Fruit fly (Drosophila melanogaster) S2 (cell line): ENCODE data around the gene Ser7.

Source experiments
- CG8478 ChIP-seq: fragments of >200 bp; optimal IDR thresholded peaks from 2 replicates; lab custom pipeline; 2018
- CTCF ChIP-seq, 2 experiments: fragments of >200 bp; optimal IDR thresholded peaks; 2 replicates each; lab custom pipeline; 2018

The Ser7 gene

dm6 chrX:9864882-9865281 lies at the start of gene Ser7:
Ser7 (plus strand) TSS chrX:9865233.
- TF ChIP-seq CTCF (optimal IDR thresholded peaks at IDR 0.05; lab: Kevin White, UChicago) (no peak), CG8478 (lab: Kevin White, UChicago) (no peak)

DNA sequence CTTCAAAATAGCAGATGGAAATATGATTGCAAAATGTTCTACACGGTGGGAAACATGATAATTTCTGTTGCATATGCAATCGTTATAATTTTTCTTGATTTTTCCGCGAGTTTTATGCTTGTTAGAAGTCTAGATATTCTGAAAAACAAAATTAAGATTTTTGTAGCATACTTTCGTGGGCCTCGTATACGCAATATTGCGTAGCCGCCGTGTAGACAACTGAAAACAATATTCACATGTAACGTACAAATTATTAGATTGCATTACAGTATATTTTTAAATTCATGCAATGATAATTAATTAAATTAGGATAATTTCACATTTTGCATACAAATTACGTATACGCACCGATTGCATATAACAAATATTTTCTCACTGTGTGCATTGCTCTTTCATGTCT lies 49.0 kb upstream of the Ser7 start:
- TF ChIP-seq CTCF (optimal IDR thresholded peaks at IDR 0.05; lab: Kevin White, UChicago) (no peak), CG8478 (lab: Kevin White, UChicago) (no peak)

DNA sequence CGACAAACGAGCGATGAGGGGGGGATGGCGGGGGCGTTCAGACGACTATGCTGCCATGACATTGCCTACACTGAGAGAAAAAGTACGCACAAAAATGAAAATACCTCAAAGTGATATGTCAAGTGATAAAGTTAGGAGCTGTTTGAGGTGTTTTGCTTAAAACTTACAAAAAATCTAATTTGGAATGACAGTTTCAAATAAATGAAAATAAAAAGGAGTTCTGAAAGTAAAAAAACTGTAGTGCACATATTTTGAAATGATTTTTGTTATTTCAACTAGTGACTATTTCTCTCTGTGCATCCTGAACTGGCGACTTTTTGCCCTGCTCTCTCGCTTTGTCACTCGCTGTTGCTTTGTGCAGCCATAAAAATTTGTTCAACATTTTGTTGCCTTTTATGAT lies 35.1 kb upstream of the Ser7 start:
- TF ChIP-seq CG8478 (lab: Kevin White, UChicago): no peak
- TF ChIP-seq CTCF (optimal IDR thresholded peaks at IDR 0.05; lab: Kevin White, UChicago): no peak

DNA sequence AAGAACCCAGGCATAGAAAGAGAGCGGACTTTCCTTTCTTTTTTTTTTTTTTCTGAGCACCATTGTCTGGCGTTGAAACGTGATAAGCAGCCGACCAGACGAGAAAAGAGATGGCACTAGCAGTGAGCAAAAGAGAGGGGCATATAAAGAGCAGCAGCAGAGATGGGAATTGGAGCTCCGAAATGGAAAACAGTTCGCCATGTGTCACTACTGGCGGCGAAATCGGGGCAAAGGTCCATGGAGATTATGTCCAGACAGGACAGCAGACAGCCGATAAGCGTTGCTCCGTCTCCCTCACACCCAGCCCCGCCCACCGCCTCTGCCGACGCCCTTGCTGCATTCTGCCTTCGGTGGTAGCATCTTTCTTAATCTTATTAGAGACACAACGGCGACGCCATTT lies 32.0 kb upstream of the Ser7 start:
- no peak for TF ChIP-seq CTCF (optimal IDR thresholded peaks at IDR 0.05; lab: Kevin White, UChicago)
- TF ChIP-seq CG8478 (lab: Kevin White, UChicago): no peak

DNA sequence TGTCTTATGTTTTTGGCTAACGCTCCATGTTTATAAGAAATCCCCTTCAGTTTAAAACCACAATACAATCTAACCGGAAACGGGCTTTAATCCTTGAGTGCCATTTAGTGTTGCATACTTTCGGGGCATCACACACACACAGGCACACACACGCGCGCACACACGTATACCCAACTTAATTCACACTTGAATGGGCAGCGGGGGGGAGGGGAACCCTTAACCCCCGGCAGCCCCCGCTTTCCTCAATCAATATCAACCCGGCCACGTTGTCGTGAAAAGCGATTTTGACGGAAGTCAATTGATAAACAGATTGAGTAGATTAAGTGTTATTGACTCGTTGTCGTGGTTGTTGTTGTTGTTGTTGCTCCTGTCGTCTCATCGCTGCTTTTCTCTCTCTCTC lies 17.5 kb upstream of the Ser7 start:
- TF ChIP-seq CG8478 (lab: Kevin White, UChicago): no peak
- TF ChIP-seq CTCF (optimal IDR thresholded peaks at IDR 0.05; lab: Kevin White, UChicago): no peak

DNA sequence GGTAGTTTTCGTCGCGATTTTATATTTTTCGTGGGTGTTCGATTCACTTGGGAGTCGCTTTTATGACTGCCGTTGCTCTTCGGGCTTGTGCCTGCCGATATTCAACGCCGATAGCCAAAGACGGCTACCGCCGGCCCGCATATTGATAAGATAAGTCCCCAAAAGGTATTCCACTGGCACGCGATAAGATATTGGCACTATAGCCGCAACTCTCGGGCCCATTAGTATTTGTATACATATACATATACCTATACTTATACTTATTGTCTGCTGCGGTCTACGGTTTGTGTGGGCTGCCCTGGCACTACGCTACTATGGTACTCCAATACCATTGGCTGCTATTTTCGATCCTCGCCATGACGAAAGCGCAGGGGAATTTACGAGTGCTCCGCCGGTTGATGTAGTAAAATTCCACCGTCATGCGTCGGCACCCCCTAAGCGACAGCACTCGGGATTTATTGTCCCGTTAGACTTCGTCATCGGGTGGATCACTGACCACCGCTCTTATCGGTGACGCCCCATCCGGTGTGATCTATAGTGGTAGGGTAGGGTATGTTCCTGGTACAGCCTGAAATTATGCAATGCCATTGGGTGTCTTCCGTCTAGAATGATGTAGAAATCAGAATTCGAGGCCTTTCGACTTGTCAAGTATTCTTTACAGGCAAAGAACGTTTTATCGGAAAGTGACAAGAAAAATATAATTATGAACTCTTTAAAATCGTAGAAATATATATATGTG lies 3.6 kb downstream of the Ser7 start, which contains the start of gene CG45060:
TSS of gene CG45060 (minus strand) at position 59 of the 739 bp plus-strand sequence.
- no peak for TF ChIP-seq CTCF (optimal IDR thresholded peaks at IDR 0.05; lab: Kevin White, UChicago)
- TF ChIP-seq CG8478 (lab: Kevin White, UChicago): no peak

- TF ChIP-seq CTCF (optimal IDR thresholded peaks at IDR 0.05; lab: Kevin White, UChicago) (no peak), CG8478 (lab: Kevin White, UChicago) (no peak)
Measured at dm6 chrX:9871632-9872031, 6.6 kb downstream of the Ser7 start, which contains the start of gene CG45061. CG45061 (minus strand) TSS chrX:9871702.

dm6 chrX:9873917-9874316 lies 8.9 kb downstream of the Ser7 start, which contains the start of gene CG32695:
CG32695 (minus strand) TSS chrX:9874057.
- TF ChIP-seq CTCF (optimal IDR thresholded peaks at IDR 0.05; lab: Kevin White, UChicago) (no peak), CG8478 (lab: Kevin White, UChicago) (no peak)

dm6 chrX:9875948-9876853 lies 11.2 kb downstream of the Ser7 start, which contains the start of gene CG15247:
CG15247 (minus strand) TSS chrX:9876672.
- no peak for TF ChIP-seq CG8478 (lab: Kevin White, UChicago)
- no peak for TF ChIP-seq CTCF (optimal IDR thresholded peaks at IDR 0.05; lab: Kevin White, UChicago)

dm6 chrX:9877240-9877639 lies 12.2 kb downstream of the Ser7 start:
- no peak for TF ChIP-seq CTCF (optimal IDR thresholded peaks at IDR 0.05; lab: Kevin White, UChicago)
- TF ChIP-seq CG8478 (lab: Kevin White, UChicago): no peak

- no peak for TF ChIP-seq CTCF (optimal IDR thresholded peaks at IDR 0.05; lab: Kevin White, UChicago)
Measured at dm6 chrX:9878125-9878524, 13.1 kb downstream of the Ser7 start, which contains the start of gene CG1468. CG1468 (plus strand) TSS chrX:9878422.

DNA sequence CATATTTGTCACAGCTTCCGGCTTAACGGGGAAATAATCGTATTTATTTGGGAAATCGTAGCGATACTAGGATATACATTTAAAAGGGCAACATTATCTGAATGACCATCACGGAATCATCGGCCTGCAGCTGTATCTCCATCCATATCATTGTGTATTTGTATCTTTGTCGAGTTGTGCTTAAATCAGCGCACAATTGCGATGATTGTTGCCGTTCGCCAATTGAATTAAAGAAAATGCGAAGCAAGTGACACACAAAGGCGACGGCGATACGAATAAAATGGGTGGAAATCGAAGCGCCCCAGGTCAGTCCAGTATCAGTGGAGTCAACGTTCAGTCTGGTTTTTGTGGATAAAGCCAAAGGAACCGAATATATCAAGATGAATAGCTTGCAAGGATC lies 14.5 kb downstream of the Ser7 start, which contains the start of gene CG9686:
TSS of gene CG9686 (plus strand) at position 301 of the 400 bp plus-strand sequence.
- no peak for TF ChIP-seq CTCF (optimal IDR thresholded peaks at IDR 0.05; lab: Kevin White, UChicago)
- no peak for TF ChIP-seq CG8478 (lab: Kevin White, UChicago)

- TF ChIP-seq CTCF (optimal IDR thresholded peaks at IDR 0.05; lab: Kevin White, UChicago): no peak
- TF ChIP-seq CG8478 (lab: Kevin White, UChicago): no peak
Measured at dm6 chrX:9881746-9882145, 16.7 kb downstream of the Ser7 start, which contains the start of gene CG9689. CG9689 (plus strand) TSS chrX:9881953.

DNA sequence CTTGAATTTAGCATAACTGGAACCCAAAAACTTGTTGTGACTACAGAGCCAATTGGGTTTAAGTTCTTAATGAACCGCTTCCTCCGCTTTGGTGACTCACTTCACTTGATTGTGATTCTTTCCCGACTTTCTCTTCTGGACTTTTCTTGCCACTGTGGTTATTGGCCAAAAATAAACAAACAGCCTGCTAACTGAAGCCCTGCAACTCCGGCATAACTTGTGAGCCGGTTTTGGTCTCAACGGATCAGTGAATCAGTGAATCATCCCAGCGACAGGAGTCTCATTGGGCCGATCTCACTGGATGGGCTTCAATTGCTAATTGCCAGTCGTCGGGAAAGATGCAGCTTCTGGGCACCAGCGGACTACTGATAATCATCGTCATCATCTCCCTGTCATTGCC lies 17.9 kb downstream of the Ser7 start:
- TF ChIP-seq CTCF (optimal IDR thresholded peaks at IDR 0.05; lab: Kevin White, UChicago) (no peak), CG8478 (lab: Kevin White, UChicago) (no peak)

dm6 chrX:9884221-9884620 lies 19.2 kb downstream of the Ser7 start, which contains the start of gene CG9691:
CG9691 (plus strand) TSS chrX:9884442.
- TF ChIP-seq CG8478 (lab: Kevin White, UChicago): no peak
- TF ChIP-seq CTCF (optimal IDR thresholded peaks at IDR 0.05; lab: Kevin White, UChicago): no peak
